Fruit fly (Drosophila melanogaster): Measurements from ENCODE around the gene Ir94b.

DNA sequence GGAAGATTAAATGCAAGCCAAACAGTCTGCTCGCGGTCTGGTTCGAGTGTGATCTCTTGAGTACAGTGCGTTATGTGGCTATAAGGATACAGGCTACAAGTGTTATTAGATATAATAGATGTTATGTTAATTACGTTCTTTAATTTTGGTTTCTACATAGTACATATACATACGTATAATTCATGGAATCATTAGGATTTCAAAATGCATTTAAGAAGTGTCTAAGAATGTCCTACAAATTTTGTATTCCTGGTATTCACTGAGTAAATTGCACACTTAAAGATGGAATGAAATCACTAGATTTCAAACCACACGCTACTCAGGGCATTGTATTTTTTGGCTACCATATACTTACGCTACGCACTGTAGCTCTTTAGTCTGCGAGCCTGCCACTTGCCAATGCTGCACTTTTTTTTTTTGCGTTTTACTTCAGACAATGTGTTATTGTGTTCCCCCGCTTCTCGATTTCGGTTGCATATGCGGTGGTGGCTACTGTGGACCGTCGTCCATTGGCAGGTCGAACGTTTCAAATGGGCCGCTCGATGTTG is 46.3 kb upstream of the Ir94b start:
- TF ChIP-seq EcR (GFP tag; optimal IDR thresholded peaks at IDR 0.05) (no peak), CG8478 (optimal IDR thresholded peaks at IDR 0.05) (no peak)

Measured in whole organism.